Worm (Caenorhabditis elegans) whole organism, late embryonic: ENCODE data around the gene ZK1236.5.

Experiments used
- C38D4.7 ChIP-seq: fragments of 200-800 bp; sonication (Bioruptor generic); optimal IDR thresholded peaks from 2 replicates; lab custom pipeline; 2018; ENCODE audit warnings: mild to moderate bottlenecking, missing genetic modification characterization, moderate library complexity, missing compliant biosample characterization
- F13H6.1 ChIP-seq: sonication (generic microtip); optimal IDR thresholded peaks from 2 replicates; lab custom pipeline; 2016; ENCODE audit warnings: missing genetic modification characterization, missing compliant biosample characterization
- K02D7.2 ChIP-seq: sonication (generic microtip); optimal IDR thresholded peaks from 2 replicates; lab custom pipeline; 2017; ENCODE audit warnings: mild to moderate bottlenecking, missing genetic modification characterization, missing compliant biosample characterization
- K09A11.1 ChIP-seq: sonication (generic microtip); optimal IDR thresholded peaks from 2 replicates; lab custom pipeline; 2017; ENCODE audit warnings: antibody characterized with exemption, mild to moderate bottlenecking, missing genetic modification characterization, missing compliant biosample characterization; ENCODE audit not compliant: insufficient read depth
- T23F11.4 ChIP-seq: fragments of 200-800 bp; sonication (Bioruptor generic); optimal IDR thresholded peaks from 2 replicates; lab custom pipeline; 2018; ENCODE audit warnings: mild to moderate bottlenecking, missing genetic modification characterization, missing compliant biosample characterization
- ahr-1 ChIP-seq: sonication (generic microtip); optimal IDR thresholded peaks from 2 replicates; lab custom pipeline; 2016; ENCODE audit warnings: missing genetic modification characterization, missing compliant biosample characterization
- ama-1 ChIP-seq: fragments of 150-350 bp; optimal IDR thresholded peaks from 2 replicates; lab custom pipeline; 2014
- ceh-14 ChIP-seq: sonication (generic microtip); optimal IDR thresholded peaks from 2 replicates; lab custom pipeline; 2016; ENCODE audit warnings: missing genotype, missing genetic modification characterization, missing compliant biosample characterization
- ceh-18 ChIP-seq: sonication (generic microtip); optimal IDR thresholded peaks from 2 replicates; lab custom pipeline; 2016; ENCODE audit warnings: missing genetic modification characterization, missing compliant biosample characterization
- ceh-19 ChIP-seq: fragments of 200-800 bp; sonication (Bioruptor generic); optimal IDR thresholded peaks from 2 replicates; lab custom pipeline; 2018; ENCODE audit warnings: mild to moderate bottlenecking, missing genetic modification characterization, missing compliant biosample characterization
- ceh-2 ChIP-seq: sonication (generic microtip); optimal IDR thresholded peaks from 2 replicates; lab custom pipeline; 2016; ENCODE audit warnings: missing genotype, missing genetic modification characterization, missing compliant biosample characterization
- ceh-22 ChIP-seq: sonication (generic microtip); optimal IDR thresholded peaks from 2 replicates; lab custom pipeline; 2017; ENCODE audit warnings: missing biosample characterization, missing genetic modification characterization
- ceh-24 ChIP-seq: sonication (generic microtip); optimal IDR thresholded peaks from 2 replicates; lab custom pipeline; 2016; ENCODE audit warnings: mild to moderate bottlenecking, missing genetic modification characterization, missing compliant biosample characterization
- ceh-30 ChIP-seq: fragments of 150-350 bp; optimal IDR thresholded peaks from 2 replicates; lab custom pipeline; 2014; ENCODE audit warnings: missing biosample characterization, missing genetic modification characterization
- ceh-31 ChIP-seq: sonication (generic microtip); optimal IDR thresholded peaks from 2 replicates; lab custom pipeline; 2016; ENCODE audit warnings: missing genetic modification characterization, missing compliant biosample characterization
- ceh-34 ChIP-seq: sonication (generic microtip); optimal IDR thresholded peaks from 2 replicates; lab custom pipeline; 2016; ENCODE audit warnings: mild to moderate bottlenecking, missing genetic modification characterization, missing compliant biosample characterization
- ceh-45 ChIP-seq: fragments of 200-800 bp; sonication (Bioruptor generic); IDR thresholded peaks from 2 replicates; pipeline ENCODE4 v1.3.6; 2022; ENCODE audit warnings: missing genetic modification reagents, missing genetic modification characterization, missing compliant biosample characterization
- ceh-48 ChIP-seq: sonication (generic microtip); optimal IDR thresholded peaks from 2 replicates; lab custom pipeline; 2016; ENCODE audit warnings: missing genetic modification characterization, inconsistent platforms, missing compliant biosample characterization
- ceh-6 ChIP-seq: fragments of 200-800 bp; sonication (Bioruptor generic); optimal IDR thresholded peaks from 2 replicates; lab custom pipeline; 2018; ENCODE audit warnings: mild to moderate bottlenecking, missing genetic modification characterization, missing compliant biosample characterization
- ceh-9 ChIP-seq: sonication (generic microtip); optimal IDR thresholded peaks from 2 replicates; lab custom pipeline; 2016; ENCODE audit warnings: mild to moderate bottlenecking, missing genetic modification characterization, inconsistent platforms, missing compliant biosample characterization
- che-1 ChIP-seq: sonication (generic microtip); optimal IDR thresholded peaks from 2 replicates; lab custom pipeline; 2016; ENCODE audit warnings: mild to moderate bottlenecking, missing genetic modification characterization, missing compliant biosample characterization
- elt-4 ChIP-seq: sonication (generic microtip); optimal IDR thresholded peaks from 2 replicates; lab custom pipeline; 2016; ENCODE audit warnings: missing genetic modification characterization, missing compliant biosample characterization
- ets-4 ChIP-seq: sonication (generic microtip); optimal IDR thresholded peaks from 2 replicates; lab custom pipeline; 2016; ENCODE audit warnings: missing genetic modification characterization, missing compliant biosample characterization
- eyg-1 ChIP-seq: sonication (generic microtip); optimal IDR thresholded peaks from 2 replicates; lab custom pipeline; 2016; ENCODE audit warnings: missing genotype, missing genetic modification characterization, missing compliant biosample characterization
- fax-1 ChIP-seq: sonication (generic microtip); optimal IDR thresholded peaks from 2 replicates; lab custom pipeline; 2016; ENCODE audit warnings: missing genotype, missing genetic modification characterization, missing compliant biosample characterization
- fkh-10 ChIP-seq: fragments of 150-350 bp; optimal IDR thresholded peaks from 2 replicates; lab custom pipeline; 2014; ENCODE audit warnings: missing biosample characterization, missing genetic modification reagents, missing genetic modification characterization
- hlh-13 ChIP-seq: fragments of 200-800 bp; sonication (Bioruptor generic); optimal IDR thresholded peaks from 2 replicates; lab custom pipeline; 2018; ENCODE audit warnings: mild to moderate bottlenecking, missing genetic modification characterization, missing compliant biosample characterization
- hlh-30 ChIP-seq: sonication (generic microtip); optimal IDR thresholded peaks from 2 replicates; lab custom pipeline; 2017; ENCODE audit warnings: antibody characterized with exemption, missing genetic modification characterization, missing compliant biosample characterization; ENCODE audit not compliant: insufficient read depth
- hlh-6 ChIP-seq: sonication (generic microtip); optimal IDR thresholded peaks from 2 replicates; lab custom pipeline; 2016; ENCODE audit warnings: missing genotype, missing genetic modification characterization, missing compliant biosample characterization
- lin-11 ChIP-seq: fragments of 200-800 bp; sonication (Bioruptor generic); optimal IDR thresholded peaks from 2 replicates; lab custom pipeline; 2018; ENCODE audit warnings: mild to moderate bottlenecking, missing genetic modification characterization, missing compliant biosample characterization
- madf-2 ChIP-seq: sonication (generic microtip); optimal IDR thresholded peaks from 2 replicates; lab custom pipeline; 2017; ENCODE audit warnings: missing genetic modification characterization, missing compliant biosample characterization
- nfya-1 ChIP-seq: sonication (generic microtip); optimal IDR thresholded peaks from 2 replicates; lab custom pipeline; 2017; ENCODE audit warnings: missing genetic modification characterization, mild to moderate bottlenecking, missing compliant biosample characterization, antibody characterized with exemption, moderate library complexity
- nhr-11 ChIP-seq: fragments of 150-350 bp; optimal IDR thresholded peaks from 2 replicates; lab custom pipeline; 2014; ENCODE audit warnings: missing biosample characterization, missing genetic modification characterization
- nhr-232 ChIP-seq: sonication (generic microtip); optimal IDR thresholded peaks from 2 replicates; lab custom pipeline; 2016; ENCODE audit warnings: missing genetic modification characterization, missing compliant biosample characterization
- npax-4 ChIP-seq: sonication (generic microtip); optimal IDR thresholded peaks from 2 replicates; lab custom pipeline; 2016; ENCODE audit warnings: missing genetic modification characterization, missing compliant biosample characterization
- odd-2 ChIP-seq: sonication (generic microtip); optimal IDR thresholded peaks from 2 replicates; lab custom pipeline; 2017; ENCODE audit warnings: antibody characterized with exemption, mild to moderate bottlenecking, missing genetic modification characterization, missing compliant biosample characterization
- pag-3 ChIP-seq: sonication (generic microtip); optimal IDR thresholded peaks from 2 replicates; lab custom pipeline; 2016; ENCODE audit warnings: missing compliant biosample characterization, missing genetic modification characterization, borderline replicate concordance
- pat-9 ChIP-seq: fragments of 200-800 bp; sonication (Bioruptor generic); optimal IDR thresholded peaks from 2 replicates; lab custom pipeline; 2018; ENCODE audit warnings: mild to moderate bottlenecking, missing genetic modification characterization, moderate library complexity, missing compliant biosample characterization
- pha-2 ChIP-seq: sonication (generic microtip); optimal IDR thresholded peaks from 2 replicates; lab custom pipeline; 2017; ENCODE audit warnings: mild to moderate bottlenecking, missing genetic modification characterization, missing compliant biosample characterization
- pqm-1 ChIP-seq: sonication (generic microtip); optimal IDR thresholded peaks from 2 replicates; lab custom pipeline; 2016; ENCODE audit warnings: missing genetic modification characterization, missing compliant biosample characterization
- ref-2 ChIP-seq: sonication (generic microtip); optimal IDR thresholded peaks from 2 replicates; lab custom pipeline; 2016; ENCODE audit warnings: missing genetic modification characterization, missing compliant biosample characterization
- rnt-1 ChIP-seq: sonication (generic microtip); optimal IDR thresholded peaks from 2 replicates; lab custom pipeline; 2016; ENCODE audit warnings: missing genetic modification characterization, missing compliant biosample characterization
- sdc-2 ChIP-seq: sonication (generic microtip); optimal IDR thresholded peaks from 2 replicates; lab custom pipeline; 2016; ENCODE audit warnings: missing genotype, missing genetic modification characterization, missing compliant biosample characterization
- tbx-2 ChIP-seq: sonication (generic microtip); optimal IDR thresholded peaks from 2 replicates; lab custom pipeline; 2016; ENCODE audit warnings: missing genetic modification characterization, missing compliant biosample characterization
- tbx-7 ChIP-seq: sonication (generic microtip); optimal IDR thresholded peaks from 2 replicates; lab custom pipeline; 2016; ENCODE audit warnings: missing genotype, missing genetic modification characterization, missing compliant biosample characterization
- ttx-3 ChIP-seq: sonication (generic microtip); optimal IDR thresholded peaks from 2 replicates; lab custom pipeline; 2016; ENCODE audit warnings: missing genetic modification reagents, missing genetic modification characterization, missing compliant biosample characterization
- unc-3 ChIP-seq, 2 experiments: fragments of 200-800 bp in 1 of 2; sonication (Bioruptor generic) in 1 of 2; sonication (generic microtip) in 1 of 2; conservative IDR thresholded peaks in 1 of 2; optimal IDR thresholded peaks in 1 of 2; 2 replicates each; pipeline versions ENCODE4 v1.3.6 to Lab custom; 2016 to 2022; ENCODE audit warnings: missing compliant biosample characterization in 2 of 2, missing genetic modification characterization in 2 of 2, missing genetic modification reagents in 1 of 2
- unc-42 ChIP-seq: sonication (generic microtip); optimal IDR thresholded peaks from 2 replicates; lab custom pipeline; 2016; ENCODE audit warnings: missing genotype, missing genetic modification characterization, missing compliant biosample characterization
- unc-55 ChIP-seq: sonication (generic microtip); optimal IDR thresholded peaks from 2 replicates; lab custom pipeline; 2017; ENCODE audit warnings: missing biosample characterization, missing genetic modification reagents, missing genetic modification characterization
- unc-86 ChIP-seq: sonication (generic microtip); optimal IDR thresholded peaks from 2 replicates; lab custom pipeline; 2016; ENCODE audit warnings: missing genetic modification characterization, missing compliant biosample characterization
- zip-5 ChIP-seq: sonication (generic microtip); optimal IDR thresholded peaks from 2 replicates; lab custom pipeline; 2016; ENCODE audit warnings: missing genetic modification characterization, missing compliant biosample characterization
- ztf-16 ChIP-seq: sonication (generic microtip); optimal IDR thresholded peaks from 2 replicates; lab custom pipeline; 2017; ENCODE audit warnings: missing genetic modification characterization, missing compliant biosample characterization

ZK1236.5 gene

DNA sequence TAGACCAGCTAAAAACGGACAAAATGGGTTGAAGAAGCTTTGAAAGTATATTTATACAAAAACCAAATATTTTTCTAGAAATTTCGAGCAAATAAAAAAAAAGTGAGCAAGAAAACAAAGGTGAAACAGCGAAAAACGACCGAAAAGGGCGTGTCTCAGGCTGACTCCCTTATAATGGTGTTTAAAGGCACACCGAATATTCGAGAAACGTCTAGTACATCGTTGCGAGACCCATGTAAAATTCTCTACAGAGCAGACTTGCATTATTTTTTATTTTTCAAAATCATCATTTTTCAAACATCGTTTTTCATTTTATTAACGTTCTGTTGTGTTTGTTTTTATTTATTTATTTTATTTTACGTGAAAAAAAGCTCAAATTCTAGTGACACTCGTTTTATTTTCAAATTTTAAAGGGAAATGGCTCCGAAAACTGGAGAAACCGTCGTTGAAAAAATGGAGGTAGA, 15.0 kb upstream of the ZK1236.5 start, which contains the start of gene rpn-3 (continued):
- TF ChIP-seq ceh-48 (tag; lab: Kevin White, UChicago) (peak; percentile 8), ceh-6 (peak; percentile 16), pat-9 (tag; lab: Kevin White, UChicago) (no peak), ceh-9 (tag; lab: Kevin White, UChicago) (no peak), ets-4 (peak; percentile 67), che-1 (tag; lab: Kevin White, UChicago) (no peak), tbx-2 (tag; lab: Kevin White, UChicago) (peak; percentile 84), madf-2 (tag; lab: Kevin White, UChicago) (no peak), unc-42 (peak; percentile 84), fkh-10 (no peak), pqm-1 (peak; percentile 7), ttx-3 (tag; lab: Kevin White, UChicago) (peak; percentile 53), ceh-2 (tag; lab: Kevin White, UChicago) (peak; percentile 55), lin-11 (no peak), hlh-30 (tag; lab: Kevin White, UChicago) (peak; percentile 46), nhr-232 (tag; lab: Kevin White, UChicago) (no peak), K09A11.1 (tag; lab: Kevin White, UChicago) (peak; percentile 68), ceh-45 (GFP tag; lab: Robert Waterston, UW) (no peak), ceh-18 (tag; lab: Kevin White, UChicago) (peak; percentile 79), hlh-13 (no peak), ceh-30 (tag; lab: Kevin White, UChicago) (peak; percentile 88), F13H6.1 (tag; lab: Kevin White, UChicago) (peak; percentile 22), hlh-6 (no peak), nhr-11 (peak; percentile 68), ceh-14 (tag; lab: Kevin White, UChicago) (peak; percentile 27), rnt-1 (tag; lab: Kevin White, UChicago) (peak; percentile 73), fax-1 (tag; lab: Kevin White, UChicago) (no peak), ama-1 (no peak), npax-4 (no peak), sdc-2 (peak; percentile 3), tbx-7 (no peak), ahr-1 (tag; lab: Kevin White, UChicago) (no peak), ceh-19 (GFP tag; lab: Kevin White, UChicago) (peak; percentile 44), C38D4.7 (GFP tag; lab: Kevin White, UChicago) (no peak), elt-4 (tag; lab: Kevin White, UChicago) (no peak), pag-3 (tag; lab: Kevin White, UChicago) (no peak), ztf-16 (tag; lab: Kevin White, UChicago) (no peak), K02D7.2 (no peak), ref-2 (peak; percentile 55), nfya-1 (peak; percentile 94), pha-2 (tag; lab: Kevin White, UChicago) (no peak), ceh-34 (peak; percentile 84), unc-55 (peak; percentile 94), zip-5 (tag; lab: Kevin White, UChicago) (no peak), unc-86 (tag; lab: Kevin White, UChicago) (peak; percentile 66), odd-2 (tag; lab: Kevin White, UChicago) (no peak), eyg-1 (tag; lab: Kevin White, UChicago) (no peak), T23F11.4 (no peak), ceh-24 (tag; lab: Kevin White, UChicago) (no peak), ceh-31 (tag; lab: Kevin White, UChicago) (peak; percentile 88), unc-3 (GFP tag; conservative IDR thresholded peaks at IDR 0.05; lab: Robert Waterston, UW) (no peak), unc-3 (tag; optimal IDR thresholded peaks at IDR 0.05; lab: Kevin White, UChicago) (no peak), ceh-22 (tag; lab: Kevin White, UChicago) (no peak)
- TF ChIP-seq, all 69 proteins: peak for 30
